Fruit fly (Drosophila melanogaster): ENCODE measurements around the gene CG2260.

The CG2260 gene

dm6 chrX:8131693-8132313 is 10.9 kb upstream of the CG2260 start, which contains the start of gene CG10958:
Gene CG10958, plus strand, starts transcription at chrX:8132285.
- TF ChIP-seq Drgx (GFP tag; IDR thresholded peaks at IDR 0.05) = peak; percentile 45; the same call in 1 of the 2 replicates
- TF ChIP-seq wek (GFP tag; optimal IDR thresholded peaks at IDR 0.05) = no peak
- no peak for TF ChIP-seq CG11504 (tag; optimal IDR thresholded peaks at IDR 0.05)
- TF ChIP-seq psq (GFP tag; optimal IDR thresholded peaks at IDR 0.05) = peak; percentile 1
- TF ChIP-seq CG10462 (GFP tag; optimal IDR thresholded peaks at IDR 0.05) = no peak
- no peak for TF ChIP-seq danr (GFP tag; IDR thresholded peaks at IDR 0.05)
- no peak for TF ChIP-seq C15 (GFP tag; IDR thresholded peaks at IDR 0.05)
- peak; percentile 52 for TF ChIP-seq sisA (GFP tag; IDR thresholded peaks at IDR 0.05)
- TF ChIP-seq Xrp1 (GFP tag; IDR thresholded peaks at IDR 0.05) = peak; percentile 70
- TF ChIP-seq az2 (GFP tag; optimal IDR thresholded peaks at IDR 0.05) = peak; percentile 36
- TF ChIP-seq CG17612 (GFP tag; IDR thresholded peaks at IDR 0.05) = no peak
- peak; percentile 36; the same call in 1 of the 3 replicates for TF ChIP-seq CG11695 (GFP tag; IDR thresholded peaks at IDR 0.05)
- peak; percentile 2 for TF ChIP-seq Myb (GFP tag; optimal IDR thresholded peaks at IDR 0.05)
- peak in 1 of 2 experiments; percentile 60 for TF ChIP-seq Hr51 (GFP tag; optimal IDR thresholded peaks at IDR 0.05)
- TF ChIP-seq CG8281 (tag; optimal IDR thresholded peaks at IDR 0.05) = no peak
- no peak for TF ChIP-seq CG7963 (GFP tag; IDR thresholded peaks at IDR 0.05; ENCODE audit: partially characterized antibody)
- TF ChIP-seq CG2120 (GFP tag; optimal IDR thresholded peaks at IDR 0.05) = peak; percentile 83
- peak; percentile 49 for TF ChIP-seq pho (GFP tag; optimal IDR thresholded peaks at IDR 0.05)
- TF ChIP-seq row (GFP tag; IDR thresholded peaks at IDR 0.05) = peak; percentile 82
- no peak for TF ChIP-seq corto (GFP tag; optimal IDR thresholded peaks at IDR 0.05)
- no peak for TF ChIP-seq CG4282 (GFP tag; optimal IDR thresholded peaks at IDR 0.05)
- no peak for TF ChIP-seq Trl (optimal IDR thresholded peaks at IDR 0.05)
- TF ChIP-seq Trl (GFP tag; optimal IDR thresholded peaks at IDR 0.05) = peak; percentile 12
- peak; percentile 23 for TF ChIP-seq lbe (GFP tag; optimal IDR thresholded peaks at IDR 0.05)
- no peak for TF ChIP-seq Hand (GFP tag; optimal IDR thresholded peaks at IDR 0.05)
- peak; percentile 53 for TF ChIP-seq CG4820 (GFP tag; optimal IDR thresholded peaks at IDR 0.05)
- peak in 1 of 2 experiments; percentile 3 for TF ChIP-seq tll (GFP tag; optimal IDR thresholded peaks at IDR 0.05)
- TF ChIP-seq CG7556 (GFP tag; optimal IDR thresholded peaks at IDR 0.05) = peak; percentile 64
- TF ChIP-seq Eip74EF (GFP tag; optimal IDR thresholded peaks at IDR 0.05) = peak in 1 of 2 experiments; percentile 27
- TF ChIP-seq CG18476 (GFP tag; optimal IDR thresholded peaks at IDR 0.05) = peak; percentile 32
- no peak for TF ChIP-seq CG1647 (GFP tag; optimal IDR thresholded peaks at IDR 0.05)
- TF ChIP-seq CG6254 (GFP tag; optimal IDR thresholded peaks at IDR 0.05) = no peak
- TF ChIP-seq CG11456 (GFP tag; IDR thresholded peaks at IDR 0.05) = peak; percentile 52; the same call in 1 of the 3 replicates
- no peak for TF ChIP-seq ranshi (GFP tag; IDR thresholded peaks at IDR 0.05)
- no peak for TF ChIP-seq ham (GFP tag; IDR thresholded peaks at IDR 0.05)
- TF ChIP-seq CrebB (tag; optimal IDR thresholded peaks at IDR 0.05) = no peak
- TF ChIP-seq en (GFP tag; optimal IDR thresholded peaks at IDR 0.05) = no peak
- peak; percentile 60 for TF ChIP-seq CG18011 (GFP tag; optimal IDR thresholded peaks at IDR 0.05)
- TF ChIP-seq CG14667 (GFP tag; IDR thresholded peaks at IDR 0.05) = peak; percentile 40; the same call in 1 of the 2 replicates
- no peak for TF ChIP-seq Asciz (GFP tag; optimal IDR thresholded peaks at IDR 0.05)
- TF ChIP-seq E2f1 (GFP tag; IDR thresholded peaks at IDR 0.05) = no peak
- TF ChIP-seq CG11560 (tag; IDR thresholded peaks at IDR 0.05) = no peak
- TF ChIP-seq dmrt11E (tag; optimal IDR thresholded peaks at IDR 0.05) = peak; percentile 33
- peak; percentile 56 for TF ChIP-seq HHEX (GFP tag; optimal IDR thresholded peaks at IDR 0.05)
- TF ChIP-seq CG12299 (tag; optimal IDR thresholded peaks at IDR 0.05) = peak; percentile 46
- TF ChIP-seq D19B (GFP tag; optimal IDR thresholded peaks at IDR 0.05) = no peak
- TF ChIP-seq bowl (GFP tag; IDR thresholded peaks at IDR 0.05) = no peak
- peak; percentile 42; the same call in 1 of the 3 replicates for TF ChIP-seq CG34422 (GFP tag; IDR thresholded peaks at IDR 0.05)
- TF ChIP-seq CG10979 (tag; optimal IDR thresholded peaks at IDR 0.05) = peak; percentile 28
- no peak for TF ChIP-seq dan (GFP tag; IDR thresholded peaks at IDR 0.05)

All from whole organism, embryonic.